Fruit fly (Drosophila melanogaster) whole organism, wandering third instar larva: Measurements from ENCODE around the gene wge.

Experiments used
- Abd-B ChIP-seq: fragments of >200 bp; optimal IDR thresholded peaks from 2 replicates; lab custom pipeline; 2017; ENCODE audit warnings: missing biosample characterization, missing genetic modification characterization
- CG32264 ChIP-seq: fragments of 200-800 bp; sonication (Bioruptor generic); optimal IDR thresholded peaks from 2 replicates; lab custom pipeline; 2016; ENCODE audit warnings: missing biosample characterization, missing genetic modification characterization
- CG9705 ChIP-seq: fragments of 200-800 bp; sonication (Bioruptor generic); optimal IDR thresholded peaks from 2 replicates; lab custom pipeline; 2018; ENCODE audit warnings: missing biosample characterization, mild to moderate bottlenecking, missing genetic modification characterization
- CrebA ChIP-seq: fragments of 200-800 bp; sonication (Bioruptor generic); optimal IDR thresholded peaks from 2 replicates; lab custom pipeline; 2016; ENCODE audit warnings: missing biosample characterization, mild to moderate bottlenecking, missing genetic modification characterization, borderline replicate concordance
- Dfd ChIP-seq: fragments of >200 bp; optimal IDR thresholded peaks from 2 replicates; lab custom pipeline; 2017; ENCODE audit warnings: missing biosample characterization, missing genetic modification characterization
- Dif ChIP-seq: fragments of 200-275, 200-300 bp; sonication (Bioruptor generic); optimal IDR thresholded peaks from 2 replicates; lab custom pipeline; 2018; ENCODE audit warnings: missing biosample characterization, missing genetic modification characterization; ENCODE audit not compliant: partially characterized antibody
- HLH106 ChIP-seq: fragments of 200-800 bp; optimal IDR thresholded peaks from 3 replicates; lab custom pipeline; 2019; ENCODE audit warnings: missing biosample characterization, mild to moderate bottlenecking, missing genetic modification characterization, moderate library complexity
- Hnf4 ChIP-seq: fragments of 200-800 bp; sonication (Bioruptor generic); optimal IDR thresholded peaks from 2 replicates; lab custom pipeline; 2016; ENCODE audit warnings: missing biosample characterization, mild to moderate bottlenecking, missing genetic modification characterization
- Jra ChIP-seq: sonication (Bioruptor generic); optimal IDR thresholded peaks from 2 replicates; lab custom pipeline; 2016; ENCODE audit warnings: missing biosample characterization, missing genetic modification characterization
- Mio ChIP-seq: sonication (Bioruptor generic); optimal IDR thresholded peaks from 2 replicates; lab custom pipeline; 2016; ENCODE audit warnings: missing biosample characterization, missing genetic modification characterization
- Myc ChIP-seq: fragments of >200 bp; optimal IDR thresholded peaks from 2 replicates; lab custom pipeline; 2017
- N ChIP-seq: fragments of >200 bp; optimal IDR thresholded peaks from 2 replicates; lab custom pipeline; 2018; ENCODE audit warnings: missing biosample characterization, missing external identifiers, missing genetic modification characterization
- OdsH ChIP-seq: fragments of 200-800 bp; sonication (Bioruptor generic); optimal IDR thresholded peaks from 2 replicates; lab custom pipeline; 2016; ENCODE audit warnings: missing biosample characterization, mild to moderate bottlenecking, missing genetic modification characterization
- Rel ChIP-seq, 2 experiments: fragments of 200-800 bp; sonication (Bioruptor generic) in 1 of 2; optimal IDR thresholded peaks; 2 replicates in 1 of 2; 3 replicates in 1 of 2; lab custom pipeline; 2016 to 2019; ENCODE audit warnings: mild to moderate bottlenecking in 2 of 2, missing biosample characterization in 2 of 2, missing genetic modification characterization in 2 of 2, moderate library complexity in 1 of 2
- Sp1 ChIP-seq: fragments of 200-800 bp; sonication (Bioruptor generic); optimal IDR thresholded peaks from 3 replicates; lab custom pipeline; 2019; ENCODE audit warnings: missing biosample characterization, mild to moderate bottlenecking, missing genetic modification characterization, moderate library complexity
- Vsx2 ChIP-seq: fragments of 200-300, 225-300 bp; sonication (Bioruptor generic); optimal IDR thresholded peaks from 2 replicates; lab custom pipeline; 2018; ENCODE audit warnings: missing biosample characterization, missing genetic modification characterization; ENCODE audit not compliant: partially characterized antibody
- brk ChIP-seq: fragments of 200-800 bp; sonication (Bioruptor generic); optimal IDR thresholded peaks from 2 replicates; lab custom pipeline; 2016; ENCODE audit warnings: missing biosample characterization, mild to moderate bottlenecking, missing genetic modification characterization
- dmrt93B ChIP-seq: fragments of 200-800 bp; sonication (Bioruptor generic); optimal IDR thresholded peaks from 2 replicates; lab custom pipeline; 2018; ENCODE audit warnings: missing biosample characterization, mild to moderate bottlenecking, missing genetic modification characterization
- dsf ChIP-seq: sonication (Bioruptor generic); optimal IDR thresholded peaks from 2 replicates; lab custom pipeline; 2016; ENCODE audit warnings: missing biosample characterization, missing genetic modification characterization, borderline replicate concordance
- ey ChIP-seq: fragments of 200-800 bp; sonication (Bioruptor generic); optimal IDR thresholded peaks from 2 replicates; lab custom pipeline; 2016; ENCODE audit warnings: missing biosample characterization, missing genetic modification characterization
- foxo ChIP-seq, 2 experiments: fragments of 200-800 bp; sonication (Bioruptor generic); optimal IDR thresholded peaks; 2 replicates in 1 of 2; 3 replicates in 1 of 2; lab custom pipeline; 2016 to 2017; ENCODE audit warnings: missing biosample characterization in 2 of 2, missing genetic modification characterization in 2 of 2
- fru ChIP-seq: fragments of 200-800 bp; sonication (Bioruptor generic); optimal IDR thresholded peaks from 3 replicates; lab custom pipeline; 2016; ENCODE audit warnings: missing biosample characterization, mild to moderate bottlenecking, missing genetic modification characterization
- h ChIP-seq: fragments of 200-800 bp; sonication (Bioruptor generic); optimal IDR thresholded peaks from 3 replicates; lab custom pipeline; 2016; ENCODE audit warnings: missing biosample characterization, mild to moderate bottlenecking, missing genetic modification characterization
- lola ChIP-seq: fragments of >200 bp; optimal IDR thresholded peaks from 2 replicates; lab custom pipeline; 2017; ENCODE audit warnings: missing biosample characterization, missing genetic modification characterization
- pan ChIP-seq: fragments of >200 bp; optimal IDR thresholded peaks from 2 replicates; lab custom pipeline; 2017
- psq ChIP-seq: fragments of 200-800 bp; sonication (Bioruptor generic); optimal IDR thresholded peaks from 3 replicates; lab custom pipeline; 2017; ENCODE audit warnings: missing biosample characterization, mild to moderate bottlenecking, missing genetic modification characterization, moderate library complexity
- rgr ChIP-seq: fragments of 200-800 bp; sonication (Bioruptor generic); optimal IDR thresholded peaks from 3 replicates; lab custom pipeline; 2016; ENCODE audit warnings: missing biosample characterization, mild to moderate bottlenecking, missing genetic modification characterization
- sage ChIP-seq: fragments of 200-800 bp; sonication (Bioruptor generic); optimal IDR thresholded peaks from 2 replicates; lab custom pipeline; 2016; ENCODE audit warnings: missing biosample characterization, mild to moderate bottlenecking, missing genetic modification characterization
- sv ChIP-seq: fragments of 200-800 bp; sonication (Bioruptor generic); optimal IDR thresholded peaks from 3 replicates; lab custom pipeline; 2016; ENCODE audit warnings: missing biosample characterization, missing genetic modification characterization
- tai ChIP-seq: sonication (Bioruptor generic); optimal IDR thresholded peaks from 2 replicates; lab custom pipeline; 2016; ENCODE audit warnings: missing biosample characterization, missing genetic modification characterization
- woc ChIP-seq: sonication (Bioruptor generic); optimal IDR thresholded peaks from 2 replicates; lab custom pipeline; 2016; ENCODE audit warnings: missing biosample characterization, mild to moderate bottlenecking, missing genetic modification characterization

Gene wge

dm6 chr3R:22707178-22707577, 13.8 kb downstream of the wge start, which contains the start of gene CG13842:
Gene CG13842, minus strand, starts transcription at chr3R:22707278.
- no peak for TF ChIP-seq foxo (GFP tag; optimal IDR thresholded peaks at IDR 0.05; lab: Kevin White, UChicago)
- TF ChIP-seq psq, result no peak
- no peak for TF ChIP-seq Hnf4 (GFP tag; lab: Kevin White, UChicago)
- TF ChIP-seq Sp1 (GFP tag; lab: Kevin White, UChicago), result no peak
- no peak for TF ChIP-seq fru (GFP tag; lab: Kevin White, UChicago)
- no peak for TF ChIP-seq rgr (GFP tag; lab: Kevin White, UChicago)
- no peak for TF ChIP-seq pan
- no peak for TF ChIP-seq OdsH
- TF ChIP-seq Jra (GFP tag; lab: Kevin White, UChicago), result no peak
- TF ChIP-seq Abd-B (GFP tag; lab: Kevin White, UChicago), result no peak
- TF ChIP-seq CG32264 (GFP tag; lab: Kevin White, UChicago), result no peak
- no peak for TF ChIP-seq Dfd (GFP tag; lab: Kevin White, UChicago)
- no peak for TF ChIP-seq sage (GFP tag; lab: Kevin White, UChicago)
- no peak for TF ChIP-seq dmrt93B

- no peak for TF ChIP-seq tai (GFP tag; lab: Kevin White, UChicago)
- no peak for TF ChIP-seq Sp1 (GFP tag; lab: Kevin White, UChicago)
- TF ChIP-seq, all 38 proteins: peak for 0
Observed at dm6 chr3R:22701793-22702192, 19.2 kb downstream of the wge start, which contains the start of the genes CG6972 and CCAP. Gene CG6972, plus strand, starts transcription at chr3R:22702007. Gene CCAP, minus strand, starts transcription at chr3R:22702084.

- TF ChIP-seq fru (GFP tag; lab: Kevin White, UChicago) (peak; percentile 65), sage (GFP tag; lab: Kevin White, UChicago) (no peak), brk (GFP tag; lab: Kevin White, UChicago) (no peak), CG32264 (GFP tag; lab: Kevin White, UChicago) (no peak), Dif (GFP tag; lab: Kevin White, UChicago) (peak; percentile 25)
Observed at dm6 chr3R:22698208-22698607, 22.7 kb downstream of the wge start, which contains the start of gene Cyp6d4. Gene Cyp6d4, plus strand, starts transcription at chr3R:22698319.

- TF ChIP-seq dsf (GFP tag; lab: Kevin White, UChicago) (no peak), ey (GFP tag; lab: Kevin White, UChicago) (no peak), Mio (GFP tag; lab: Kevin White, UChicago) (no peak), CrebA (GFP tag; lab: Kevin White, UChicago) (no peak), N (GFP tag; lab: Kevin White, UChicago) (no peak), lola (GFP tag; lab: Kevin White, UChicago) (no peak), woc (no peak), Myc (lab: Kevin White, UChicago) (no peak), Dif (GFP tag; lab: Kevin White, UChicago) (no peak), Sp1 (GFP tag; lab: Kevin White, UChicago) (no peak), CG32264 (GFP tag; lab: Kevin White, UChicago) (no peak), h (GFP tag; lab: Kevin White, UChicago) (no peak), Jra (GFP tag; lab: Kevin White, UChicago) (no peak)
Observed at dm6 chr3R:22694659-22695058, 26.3 kb downstream of the wge start, which contains the start of gene cd. Gene cd, plus strand, starts transcription at chr3R:22694959.

- TF ChIP-seq Vsx2 (GFP tag; lab: Kevin White, UChicago), result no peak
- peak; percentile 89 for TF ChIP-seq HLH106 (tag; lab: Kevin White, UChicago)
- TF ChIP-seq Sp1 (GFP tag; lab: Kevin White, UChicago), result peak; percentile 79
- peak; percentile 62 for TF ChIP-seq CG9705
- TF ChIP-seq Rel (GFP tag; optimal IDR thresholded peaks at IDR 0.05; lab: Kevin White, UChicago), result no peak
- TF ChIP-seq Rel (tag; optimal IDR thresholded peaks at IDR 0.05; lab: Kevin White, UChicago), result peak; percentile 53
- peak; percentile 52 for TF ChIP-seq sv (GFP tag; lab: Kevin White, UChicago)
- TF ChIP-seq psq, result peak; percentile 67
- TF ChIP-seq dsf (GFP tag; lab: Kevin White, UChicago), result no peak
- TF ChIP-seq foxo (GFP tag; optimal IDR thresholded peaks at IDR 0.05; lab: Kevin White, UChicago), result peak in 1 of 2 experiments; percentile 76
- peak; percentile 76 for TF ChIP-seq rgr (GFP tag; lab: Kevin White, UChicago)
- no peak for TF ChIP-seq fru (GFP tag; lab: Kevin White, UChicago)
- peak; percentile 63 for TF ChIP-seq OdsH
Observed at dm6 chr3R:22690311-22690710, 30.6 kb downstream of the wge start, which contains the start of the genes wfs1 and Nup133. Gene wfs1, minus strand, starts transcription at chr3R:22690380. Gene Nup133, plus strand, starts transcription at chr3R:22690607.
